Fruit fly (Drosophila melanogaster) whole organism, prepupa: ENCODE results near the gene CG33233.

Experiments used
- Blimp-1 ChIP-seq: fragments of 200-800 bp; sonication (Bioruptor generic); optimal IDR thresholded peaks from 3 replicates; lab custom pipeline; 2017; ENCODE audit warnings: missing biosample characterization, missing genetic modification characterization, mild to moderate bottlenecking, moderate library complexity, missing genetic modification reagents
- CG11762 ChIP-seq: fragments of 200-800 bp; sonication (Bioruptor generic); optimal IDR thresholded peaks from 3 replicates; lab custom pipeline; 2016; ENCODE audit warnings: missing biosample characterization, missing genetic modification characterization; ENCODE audit not compliant: insufficient read depth
- CG3032 ChIP-seq: fragments of 200-800 bp; optimal IDR thresholded peaks from 2 replicates; lab custom pipeline; 2019; ENCODE audit warnings: missing biosample characterization, mild to moderate bottlenecking, missing genetic modification characterization, moderate library complexity
- CG31627 ChIP-seq: fragments of 200-800 bp; sonication (Bioruptor generic); optimal IDR thresholded peaks from 3 replicates; lab custom pipeline; 2016; ENCODE audit warnings: missing biosample characterization, missing genetic modification characterization
- Eip78C ChIP-seq: fragments of 200-800 bp; sonication (Bioruptor generic); peaks from one replicate; lab custom pipeline; 2016; ENCODE audit warnings: missing biosample characterization, missing genetic modification characterization
- Ets96B ChIP-seq: fragments of 200-800 bp; optimal IDR thresholded peaks from 2 replicates; lab custom pipeline; 2019; ENCODE audit warnings: missing biosample characterization, mild to moderate bottlenecking, missing genetic modification characterization, moderate library complexity
- Gug ChIP-seq: fragments of 200-800 bp; sonication (Bioruptor generic); IDR thresholded peaks from 2 replicates; pipeline ENCODE4 v1.3.6; 2022; ENCODE audit warnings: missing biosample characterization, missing genetic modification characterization
- Hr39 ChIP-seq: fragments of 200-800 bp; sonication (Bioruptor generic); optimal IDR thresholded peaks from 2 replicates; lab custom pipeline; 2016; ENCODE audit warnings: missing biosample characterization, missing genetic modification characterization
- Met ChIP-seq: fragments of 200-800 bp; sonication (Bioruptor generic); optimal IDR thresholded peaks from 3 replicates; lab custom pipeline; 2016; ENCODE audit warnings: missing biosample characterization, missing genetic modification characterization
- eg ChIP-seq: fragments of 200-800 bp; sonication (Bioruptor generic); IDR thresholded peaks from 3 replicates; pipeline ENCODE4 v1.3.6; 2022; ENCODE audit warnings: missing biosample characterization, missing genetic modification characterization
- salr ChIP-seq, 2 experiments: fragments of 200-800 bp; sonication (Bioruptor generic); optimal IDR thresholded peaks; 3 replicates each; lab custom pipeline; 2016 to 2018; ENCODE audit warnings: missing biosample characterization in 2 of 2, missing genetic modification characterization in 2 of 2, mild to moderate bottlenecking in 1 of 2
- vri ChIP-seq: fragments of 200-800 bp; sonication (Bioruptor generic); optimal IDR thresholded peaks from 3 replicates; lab custom pipeline; 2016; ENCODE audit warnings: missing biosample characterization, mild to moderate bottlenecking, missing genetic modification characterization

- TF ChIP-seq Ets96B (tag; lab: Kevin White, UChicago), result no peak
- no peak for TF ChIP-seq eg (GFP tag; lab: Robert Waterston, UW)
- TF ChIP-seq Blimp-1 (GFP tag; lab: Kevin White, UChicago), result no peak
- no peak for TF ChIP-seq Hr39 (GFP tag; lab: Kevin White, UChicago)
- no peak for TF ChIP-seq Gug (GFP tag; lab: Robert Waterston, UW)
- TF ChIP-seq salr (GFP tag; optimal IDR thresholded peaks at IDR 0.05; lab: Kevin White, UChicago), result no peak
- no peak for TF ChIP-seq CG11762 (GFP tag; lab: Kevin White, UChicago)
- TF ChIP-seq Eip78C (GFP tag; lab: Kevin White, UChicago), result no peak
- TF ChIP-seq CG3032 (tag; lab: Kevin White, UChicago), result no peak
- TF ChIP-seq CG31627 (GFP tag; lab: Kevin White, UChicago), result no peak
- no peak for TF ChIP-seq vri (GFP tag; lab: Kevin White, UChicago)
- TF ChIP-seq Met, result no peak
Observed at dm6 chr3L:2661322-2661721, 1.9 kb downstream of the CG33233 start, which contains the start of gene CG33234.
